ENCODE assay signal across 6 worm cellular contexts in the genomic region with DNA sequence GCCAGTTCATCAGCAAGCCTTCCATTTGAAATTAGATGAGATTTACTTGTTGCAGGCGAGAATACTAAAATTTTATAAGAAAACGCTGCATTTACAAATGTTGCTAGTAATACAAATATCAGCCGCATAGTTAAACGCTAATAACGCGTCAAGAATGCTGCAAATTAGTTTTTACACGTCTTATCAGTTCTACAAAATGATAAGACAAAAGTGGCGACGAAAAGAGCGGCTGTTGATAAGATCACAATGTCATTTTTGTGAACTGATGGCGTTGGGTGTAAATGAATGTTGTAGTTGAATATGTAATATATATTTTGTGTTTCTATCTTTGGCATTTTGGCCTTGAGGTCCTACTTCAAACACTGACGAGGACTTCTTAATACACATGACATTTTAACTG.
TF ChIP-seq lines count a peak whose summit lies in the region.

A gene (minus strand): TSS at position 279 of the 400 bp plus-strand sequence.

TF ChIP-seq in whole organism, L1 larva, 84 proteins besides CTCF, POLR2A, EP300 and RAD21 (continues in another document):
- TF ChIP-seq hlh-17 (GFP tag; optimal IDR thresholded peaks at IDR 0.05; lab: Kevin White, UChicago; ENCODE audit: borderline replicate concordance): no peak
- TF ChIP-seq egl-27 (tag; optimal IDR thresholded peaks at IDR 0.05; lab: Kevin White, UChicago): no peak
- TF ChIP-seq unc-130 (tag; optimal IDR thresholded peaks at IDR 0.05; lab: Kevin White, UChicago): no peak
- TF ChIP-seq alr-1 (tag; optimal IDR thresholded peaks at IDR 0.05; lab: Kevin White, UChicago; ENCODE audit: borderline replicate concordance): no peak
- TF ChIP-seq nhr-19 (GFP tag; conservative IDR thresholded peaks at IDR 0.05; lab: Robert Waterston, UW): no peak
- TF ChIP-seq grh-1 (GFP tag; IDR thresholded peaks at IDR 0.05; lab: Robert Waterston, UW): no peak
- peak in 1 of 2 experiments; percentile 49 for TF ChIP-seq lin-35 (GFP tag; optimal IDR thresholded peaks at IDR 0.05; lab: Kevin White, UChicago)
- peak in 1 of 6 experiments; percentile 38 for TF ChIP-seq elt-3 (tag; optimal IDR thresholded peaks at IDR 0.05; lab: Kevin White, UChicago)
- no peak for TF ChIP-seq C04F5.9 (tag; optimal IDR thresholded peaks at IDR 0.05; lab: Kevin White, UChicago)
- TF ChIP-seq ama-1 (optimal IDR thresholded peaks at IDR 0.05; lab: Kevin White, UChicago): no peak
- TF ChIP-seq unc-30 (tag; optimal IDR thresholded peaks at IDR 0.05; lab: Kevin White, UChicago): no peak
- no peak for TF ChIP-seq xbp-1 (tag; optimal IDR thresholded peaks at IDR 0.05; lab: Kevin White, UChicago)
- no peak for TF ChIP-seq unc-86 (tag; optimal IDR thresholded peaks at IDR 0.05; lab: Kevin White, UChicago)
- no peak for TF ChIP-seq rnt-1 (tag; optimal IDR thresholded peaks at IDR 0.05; lab: Kevin White, UChicago)

TF ChIP-seq in whole organism, L2 larva, 48 proteins besides CTCF, POLR2A, EP300 and RAD21:
- TF ChIP-seq sma-9 (GFP tag; optimal IDR thresholded peaks at IDR 0.05; lab: Kevin White, UChicago) (peak; percentile 46), sma-9 (tag; optimal IDR thresholded peaks at IDR 0.05; lab: Kevin White, UChicago) (no peak), crh-2 (tag; optimal IDR thresholded peaks at IDR 0.05; lab: Kevin White, UChicago) (peak; percentile 63), sem-4 (tag; optimal IDR thresholded peaks at IDR 0.05; lab: Kevin White, UChicago) (no peak), fos-1 (tag; optimal IDR thresholded peaks at IDR 0.05; lab: Kevin White, UChicago) (peak; percentile 94)

TF ChIP-seq in whole organism, L3 larva, 47 proteins besides CTCF, POLR2A, EP300 and RAD21:
- TF ChIP-seq egl-27 (tag; optimal IDR thresholded peaks at IDR 0.05; lab: Kevin White, UChicago): no peak
- no peak for TF ChIP-seq nhr-67 (tag; optimal IDR thresholded peaks at IDR 0.05; lab: Kevin White, UChicago)
- TF ChIP-seq pqm-1 (tag; optimal IDR thresholded peaks at IDR 0.05; lab: Kevin White, UChicago): peak; percentile 88
- no peak for TF ChIP-seq aly-2 (tag; optimal IDR thresholded peaks at IDR 0.05; lab: Kevin White, UChicago)
- TF ChIP-seq pha-4 (tag; optimal IDR thresholded peaks at IDR 0.05; lab: Kevin White, UChicago): peak; percentile 9
- TF ChIP-seq elt-2 (tag; optimal IDR thresholded peaks at IDR 0.05; lab: Kevin White, UChicago): peak; percentile 95
- TF ChIP-seq elt-3 (tag; optimal IDR thresholded peaks at IDR 0.05; lab: Kevin White, UChicago): peak in 1 of 3 experiments; percentile 15

TF ChIP-seq in whole organism, L4 larva, 104 proteins besides CTCF, POLR2A, EP300 and RAD21:
- TF ChIP-seq nhr-111 (GFP tag; optimal IDR thresholded peaks at IDR 0.05; lab: Kevin White, UChicago): no peak
- peak; percentile 49; the same call in 1 of the 2 replicates for TF ChIP-seq dmd-6 (GFP tag; IDR thresholded peaks at IDR 0.05; lab: Robert Waterston, UW)
- TF ChIP-seq hmg-1.1 (GFP tag; IDR thresholded peaks at IDR 0.05; lab: Robert Waterston, UW): 0 out of 2 replicates have a peak, but pooled peaks have one; percentile 20
- TF ChIP-seq nhr-28 (tag; optimal IDR thresholded peaks at IDR 0.05; lab: Kevin White, UChicago): peak; percentile 95
- peak; percentile 52 for TF ChIP-seq hlh-11 (tag; optimal IDR thresholded peaks at IDR 0.05; lab: Kevin White, UChicago)
- peak; percentile 95 for TF ChIP-seq pqm-1 (tag; optimal IDR thresholded peaks at IDR 0.05; lab: Kevin White, UChicago)
- no peak for TF ChIP-seq daf-16 (GFP tag; optimal IDR thresholded peaks at IDR 0.05; lab: Kevin White, UChicago)
- peak; percentile 83 for TF ChIP-seq daf-16 (tag; optimal IDR thresholded peaks at IDR 0.05; lab: Kevin White, UChicago)
- peak; percentile 26 for TF ChIP-seq hlh-30 (tag; optimal IDR thresholded peaks at IDR 0.05; lab: Kevin White, UChicago; ENCODE audit: insufficient read depth)
- no peak for TF ChIP-seq daf-12 (tag; optimal IDR thresholded peaks at IDR 0.05; lab: Kevin White, UChicago)
- TF ChIP-seq pha-4 (GFP tag; IDR thresholded peaks at IDR 0.05; lab: Robert Waterston, UW): no peak
- no peak for TF ChIP-seq pha-4 (tag; optimal IDR thresholded peaks at IDR 0.05; lab: Kevin White, UChicago)
- TF ChIP-seq ceh-32 (tag; optimal IDR thresholded peaks at IDR 0.05; lab: Kevin White, UChicago; ENCODE audit: poor library complexity): no peak
- TF ChIP-seq Y75B8A.6 (GFP tag; IDR thresholded peaks at IDR 0.05; lab: Robert Waterston, UW): no peak
- TF ChIP-seq nhr-42 (GFP tag; IDR thresholded peaks at IDR 0.05; lab: Robert Waterston, UW): no peak

TF ChIP-seq in whole organism, late embryonic, 69 proteins besides CTCF, POLR2A, EP300 and RAD21:
- TF ChIP-seq elt-2 (tag; optimal IDR thresholded peaks at IDR 0.05; lab: Kevin White, UChicago): peak; percentile 98
- no peak for TF ChIP-seq unc-3 (GFP tag; conservative IDR thresholded peaks at IDR 0.05; lab: Robert Waterston, UW)
- TF ChIP-seq unc-3 (tag; optimal IDR thresholded peaks at IDR 0.05; lab: Kevin White, UChicago): no peak

TF ChIP-seq in whole organism, young adult, 124 proteins besides CTCF, POLR2A, EP300 and RAD21:
- TF ChIP-seq tbp1 (GFP tag; optimal IDR thresholded peaks at IDR 0.05; lab: Kevin White, UChicago) (no peak), athp-1 (tag; optimal IDR thresholded peaks at IDR 0.05; lab: Kevin White, UChicago) (no peak), nfya-2 (GFP tag; IDR thresholded peaks at IDR 0.05; lab: Robert Waterston, UW) (no peak), nhr-80 (tag; optimal IDR thresholded peaks at IDR 0.05; lab: Kevin White, UChicago) (peak; percentile 70)
